Worm (Caenorhabditis elegans): Measurements from ENCODE around the gene M01F1.4.

Gene M01F1.4

DNA sequence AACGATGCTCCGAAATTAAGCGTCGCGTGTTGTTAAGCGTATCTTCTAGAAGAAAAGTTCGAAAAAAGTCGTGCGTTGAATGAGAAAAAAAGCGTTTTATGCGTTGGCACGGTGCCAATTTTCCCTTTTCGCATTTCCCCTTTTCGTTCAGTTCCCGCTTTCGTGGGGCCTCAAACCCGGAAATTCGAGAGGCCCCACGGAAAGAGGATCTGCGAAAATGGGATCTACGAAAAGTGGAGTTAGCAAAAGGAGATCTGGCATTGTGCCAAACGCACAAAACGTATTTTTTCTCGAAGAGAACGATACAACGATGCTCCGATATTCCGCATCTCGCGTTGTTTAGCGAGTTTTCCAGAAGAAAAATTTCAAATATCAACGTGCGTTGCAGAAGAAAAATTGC, 10.0 kb downstream of the M01F1.4 start (continued):
- TF ChIP-seq hlh-30 (tag; optimal IDR thresholded peaks at IDR 0.05; ENCODE audit: insufficient read depth) (no peak), hif-1 (tag; optimal IDR thresholded peaks at IDR 0.05) (peak in 1 of 2 experiments; percentile 71), ceh-62 (tag; optimal IDR thresholded peaks at IDR 0.05) (no peak), Y105C5A.15 (GFP tag; IDR thresholded peaks at IDR 0.05) (no peak), ceh-20 (GFP tag; IDR thresholded peaks at IDR 0.05) (peak; percentile 78), nhr-111 (GFP tag; optimal IDR thresholded peaks at IDR 0.05) (no peak), dpl-1 (GFP tag; optimal IDR thresholded peaks at IDR 0.05) (no peak), ZK546.5 (tag; optimal IDR thresholded peaks at IDR 0.05) (no peak), mdl-1 (tag; optimal IDR thresholded peaks at IDR 0.05) (no peak)

ce11 chrIII:3498957-3499356, 10.9 kb downstream of the M01F1.4 start, which contains the start of gene M01F1.9:
Gene M01F1.9, minus strand, starts transcription at chrIII:3499057.
- TF ChIP-seq mxl-3 (GFP tag; optimal IDR thresholded peaks at IDR 0.05) = no peak

- TF ChIP-seq ceh-62 (tag; optimal IDR thresholded peaks at IDR 0.05) = no peak
- TF ChIP-seq lin-29 (GFP tag; IDR thresholded peaks at IDR 0.05) = no peak
- no peak for TF ChIP-seq zip-11 (GFP tag; IDR thresholded peaks at IDR 0.05)
- no peak for TF ChIP-seq Y105C5A.15 (GFP tag; IDR thresholded peaks at IDR 0.05)
- TF ChIP-seq unc-130 (GFP tag; optimal IDR thresholded peaks at IDR 0.05) = no peak
- no peak for TF ChIP-seq ceh-28 (tag; optimal IDR thresholded peaks at IDR 0.05)
- no peak for TF ChIP-seq fkh-10 (GFP tag; optimal IDR thresholded peaks at IDR 0.05)
- TF ChIP-seq nhr-11 (tag; optimal IDR thresholded peaks at IDR 0.05) = no peak
- TF ChIP-seq unc-39 (tag; optimal IDR thresholded peaks at IDR 0.05) = no peak
- TF ChIP-seq F10B5.3 (tag; optimal IDR thresholded peaks at IDR 0.05) = no peak
- no peak for TF ChIP-seq ZK337.2 (GFP tag; IDR thresholded peaks at IDR 0.05)
- TF ChIP-seq R02D3.7 (tag; optimal IDR thresholded peaks at IDR 0.05) = no peak
- TF ChIP-seq F49E8.2 (tag; optimal IDR thresholded peaks at IDR 0.05; ENCODE audit: borderline replicate concordance) = no peak
- TF ChIP-seq lin-13 (GFP tag; optimal IDR thresholded peaks at IDR 0.05) = no peak
- TF ChIP-seq madf-5 (GFP tag; IDR thresholded peaks at IDR 0.05) = no peak
- no peak for TF ChIP-seq ceh-32 (tag; optimal IDR thresholded peaks at IDR 0.05; ENCODE audit: poor library complexity)
- TF ChIP-seq nhr-6 (tag; optimal IDR thresholded peaks at IDR 0.05) = no peak
- no peak for TF ChIP-seq lim-7 (GFP tag; IDR thresholded peaks at IDR 0.05)
- TF ChIP-seq jun-1 (tag; optimal IDR thresholded peaks at IDR 0.05) = no peak
- TF ChIP-seq D1046.2 (GFP tag; IDR thresholded peaks at IDR 0.05) = no peak
Measured at ce11 chrIII:3493138-3493537, 16.7 kb downstream of the M01F1.4 start, which contains the start of gene gly-14. Gene gly-14, minus strand, starts transcription at chrIII:3493238.

DNA sequence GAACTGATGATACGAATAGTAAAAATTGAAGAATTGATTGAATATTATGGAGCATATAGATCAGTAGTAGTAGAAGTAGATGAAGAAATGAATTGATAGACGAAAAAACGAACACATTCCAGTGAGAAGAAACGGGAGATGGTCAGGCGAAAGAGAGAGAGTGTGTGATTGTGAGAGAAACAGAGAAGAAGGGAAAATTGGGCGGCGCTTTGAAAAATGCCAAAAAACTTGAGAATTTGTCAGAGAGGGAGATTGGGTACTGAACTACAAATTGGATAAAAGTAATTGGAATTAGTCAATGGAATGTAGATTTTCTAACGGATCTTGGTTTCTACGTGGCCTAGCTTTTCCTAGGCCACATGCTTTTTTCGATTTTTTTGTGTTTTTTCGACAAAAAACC, 21.6 kb downstream of the M01F1.4 start, which contains the start of gene C34C12.7:
TSS of gene C34C12.7 (minus strand) at position 118 of the 400 bp plus-strand sequence.
- TF ChIP-seq hlh-11 (tag; optimal IDR thresholded peaks at IDR 0.05) (no peak), nhr-28 (tag; optimal IDR thresholded peaks at IDR 0.05) (peak; percentile 13), ztf-11 (tag; optimal IDR thresholded peaks at IDR 0.05) (no peak)

DNA sequence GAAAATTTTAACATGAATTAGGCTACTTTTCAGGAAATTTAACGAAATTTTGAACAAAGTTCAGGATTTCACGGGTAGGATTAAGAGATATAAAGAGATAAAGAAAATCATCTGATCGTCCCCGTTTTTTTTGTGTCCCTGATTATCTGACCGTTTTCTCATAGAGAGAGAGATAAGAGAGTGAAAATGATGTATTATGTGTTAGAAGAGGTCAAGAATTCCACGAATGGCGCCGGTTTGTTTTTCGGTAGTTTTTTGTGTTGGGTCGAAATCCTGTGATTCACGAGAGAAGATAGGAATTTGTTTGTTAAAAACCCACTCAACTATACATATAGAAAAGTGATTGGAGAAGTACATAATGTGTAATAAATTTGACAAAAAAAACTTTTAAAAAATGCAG, 22.7 kb downstream of the M01F1.4 start:
- TF ChIP-seq D1046.2 (GFP tag; IDR thresholded peaks at IDR 0.05) = no peak
- no peak for TF ChIP-seq F37D6.2 (tag; optimal IDR thresholded peaks at IDR 0.05)
- TF ChIP-seq duxl-1 (tag; optimal IDR thresholded peaks at IDR 0.05; ENCODE audit: poor library complexity) = no peak
- no peak for TF ChIP-seq zfp-3 (GFP tag; conservative IDR thresholded peaks at IDR 0.05)
- no peak for TF ChIP-seq spr-3 (GFP tag; optimal IDR thresholded peaks at IDR 0.05)
- no peak for TF ChIP-seq lin-38 (GFP tag; IDR thresholded peaks at IDR 0.05)
- TF ChIP-seq hlh-30 (tag; optimal IDR thresholded peaks at IDR 0.05; ENCODE audit: insufficient read depth) = no peak
- TF ChIP-seq saeg-2 (GFP tag; IDR thresholded peaks at IDR 0.05) = no peak
- no peak for TF ChIP-seq nhr-77 (tag; optimal IDR thresholded peaks at IDR 0.05)
- TF ChIP-seq egl-27 (tag; optimal IDR thresholded peaks at IDR 0.05) = no peak
